Worm (Caenorhabditis elegans) whole organism, early embryonic: ENCODE results near the gene F55G11.6.

Experiments
- B0310.2 ChIP-seq: sonication (generic microtip); optimal IDR thresholded peaks from 2 replicates; lab custom pipeline; 2016; ENCODE audit warnings: mild to moderate bottlenecking, missing genetic modification characterization, missing compliant biosample characterization
- F13C5.2 ChIP-seq: sonication (generic microtip); optimal IDR thresholded peaks from 2 replicates; lab custom pipeline; 2017; ENCODE audit warnings: mild to moderate bottlenecking, missing genetic modification characterization, inconsistent platforms, missing compliant biosample characterization
- aly-1 ChIP-seq: sonication (generic microtip); optimal IDR thresholded peaks from 2 replicates; lab custom pipeline; 2016; ENCODE audit warnings: missing genetic modification characterization, missing compliant biosample characterization
- ama-1 ChIP-seq: fragments of 150-350 bp; optimal IDR thresholded peaks from 2 replicates; lab custom pipeline; 2014
- ceh-36 ChIP-seq: sonication (generic microtip); optimal IDR thresholded peaks from 2 replicates; lab custom pipeline; 2016; ENCODE audit warnings: missing genetic modification characterization, inconsistent platforms, missing compliant biosample characterization
- flt-1 ChIP-seq: fragments of 200-800 bp; sonication (Bioruptor generic); IDR thresholded peaks from 2 replicates; pipeline ENCODE4 v1.3.6; 2022; ENCODE audit warnings: missing genetic modification characterization, missing compliant biosample characterization
- hmbx-1 ChIP-seq: sonication (generic microtip); optimal IDR thresholded peaks from 2 replicates; lab custom pipeline; 2016; ENCODE audit warnings: mild to moderate bottlenecking, missing genetic modification characterization, missing compliant biosample characterization
- hmg-4 ChIP-seq: fragments of 200-800 bp; sonication (Bioruptor generic); optimal IDR thresholded peaks from 2 replicates; lab custom pipeline; 2018; ENCODE audit warnings: mild to moderate bottlenecking, missing genetic modification characterization, missing compliant biosample characterization
- hnd-1 ChIP-seq: sonication (generic microtip); optimal IDR thresholded peaks from 2 replicates; lab custom pipeline; 2016; ENCODE audit warnings: missing genetic modification characterization, missing compliant biosample characterization
- pes-1 ChIP-seq: fragments of 200-800 bp; sonication (Bioruptor generic); IDR thresholded peaks from 2 replicates; pipeline ENCODE4 v1.3.6; 2022; ENCODE audit warnings: missing genetic modification reagents, missing genetic modification characterization, missing compliant biosample characterization
- scrt-1 ChIP-seq: fragments of 200-800 bp; sonication (Bioruptor generic); IDR thresholded peaks from 2 replicates; pipeline ENCODE4 v1.3.6; 2022; ENCODE audit warnings: missing genetic modification characterization, missing compliant biosample characterization
- tbx-11 ChIP-seq: fragments of 200-800 bp; sonication (Bioruptor generic); IDR thresholded peaks from 2 replicates; pipeline ENCODE4 v1.3.6; 2022; ENCODE audit warnings: missing genetic modification characterization, missing compliant biosample characterization
- tbx-37 ChIP-seq: fragments of 200-800 bp; sonication (Bioruptor generic); conservative IDR thresholded peaks from 2 replicates; pipeline ENCODE4 v1.3.6; 2022; ENCODE audit warnings: missing genetic modification reagents, missing genetic modification characterization, missing compliant biosample characterization
- tra-4 ChIP-seq: sonication (generic microtip); optimal IDR thresholded peaks from 2 replicates; lab custom pipeline; 2017; ENCODE audit warnings: missing genetic modification characterization, missing compliant biosample characterization

DNA sequence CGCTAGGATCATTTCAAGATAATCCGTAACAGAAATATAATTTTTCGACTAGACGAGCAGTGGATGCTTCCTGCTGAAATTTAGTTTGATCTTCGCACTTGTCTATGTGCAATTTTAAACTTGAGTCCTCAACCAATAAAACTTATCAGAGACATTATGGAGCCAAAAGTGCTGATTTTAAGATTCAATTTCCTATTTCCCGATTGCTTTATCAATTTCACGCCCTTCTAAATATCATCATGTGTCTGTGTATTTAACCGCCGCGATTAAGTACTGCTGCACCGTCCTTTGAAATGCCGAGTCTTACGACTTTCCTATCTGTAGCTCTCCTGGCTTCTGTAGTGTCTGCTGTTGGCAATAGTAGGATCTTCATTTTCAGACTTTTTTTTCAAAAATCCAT lies 36.8 kb upstream of the F55G11.6 start, which contains the start of gene C32H11.4:
- no peak for TF ChIP-seq ceh-36 (tag; lab: Kevin White, UChicago)
- no peak for TF ChIP-seq tra-4 (tag; lab: Kevin White, UChicago)
- TF ChIP-seq ama-1 (lab: Kevin White, UChicago): no peak
- no peak for TF ChIP-seq tbx-11 (GFP tag; lab: Robert Waterston, UW)
- TF ChIP-seq hmbx-1 (tag; lab: Kevin White, UChicago): no peak
- TF ChIP-seq F13C5.2 (tag; lab: Kevin White, UChicago): no peak
- no peak for TF ChIP-seq B0310.2 (tag; lab: Kevin White, UChicago)
- TF ChIP-seq pes-1: no peak
- no peak for TF ChIP-seq flt-1 (GFP tag; lab: Robert Waterston, UW)
- TF ChIP-seq hnd-1 (tag; lab: Kevin White, UChicago): no peak
- TF ChIP-seq scrt-1: no peak
- TF ChIP-seq hmg-4: no peak
- no peak for TF ChIP-seq aly-1 (tag; lab: Kevin White, UChicago)
- no peak for TF ChIP-seq tbx-37 (GFP tag; lab: Robert Waterston, UW)
